Worm (Caenorhabditis elegans) whole organism, L1 larva: ENCODE results near the gene ceh-58.

ENCODE experiments used
- C16A3.4 ChIP-seq: fragments of 150-350 bp; optimal IDR thresholded peaks from 2 replicates; lab custom pipeline; 2014; ENCODE audit warnings: missing biosample characterization, missing genetic modification characterization
- F16B12.6 ChIP-seq: fragments of 150-350 bp; optimal IDR thresholded peaks from 2 replicates; lab custom pipeline; 2014; ENCODE audit warnings: missing biosample characterization, missing genetic modification characterization
- alr-1 ChIP-seq: fragments of 200-800 bp; sonication (Bioruptor generic); optimal IDR thresholded peaks from 2 replicates; lab custom pipeline; 2018; ENCODE audit warnings: borderline replicate concordance, mild to moderate bottlenecking, missing genetic modification characterization, missing compliant biosample characterization
- blmp-1 ChIP-seq: fragments of 150-350 bp; optimal IDR thresholded peaks from 2 replicates; lab custom pipeline; 2014; ENCODE audit warnings: missing biosample characterization, missing genetic modification characterization
- ceh-63 ChIP-seq: fragments of 200-800 bp; sonication (Bioruptor generic); optimal IDR thresholded peaks from 2 replicates; lab custom pipeline; 2018; ENCODE audit warnings: mild to moderate bottlenecking, missing genetic modification characterization, missing compliant biosample characterization
- ceh-90 ChIP-seq: sonication (generic microtip); optimal IDR thresholded peaks from 2 replicates; lab custom pipeline; 2016; ENCODE audit warnings: missing genetic modification characterization, missing compliant biosample characterization
- ces-1 ChIP-seq: fragments of 150-350 bp; optimal IDR thresholded peaks from 2 replicates; lab custom pipeline; 2014; ENCODE audit warnings: missing biosample characterization, missing genetic modification reagents, missing genetic modification characterization
- dpl-1 ChIP-seq, 3 experiments: fragments of 150-350 bp in 2 of 3; sonication (generic microtip) in 1 of 3; optimal IDR thresholded peaks; 2 replicates each; lab custom pipeline; 2014 to 2017; ENCODE audit warnings: missing biosample characterization in 3 of 3, missing genetic modification characterization in 3 of 3, missing genetic modification reagents in 3 of 3
- efl-1 ChIP-seq, 4 experiments: fragments of 150-350 bp; optimal IDR thresholded peaks in 3 of 4; peaks in 1 of 4; 1 replicate in 1 of 4; 2 replicates in 3 of 4; lab custom pipeline; 2014; ENCODE audit warnings: missing biosample characterization in 2 of 4, missing genetic modification characterization in 2 of 4, missing genetic modification reagents in 2 of 4
- egl-27 ChIP-seq, 2 experiments: fragments of 150-350 bp in 1 of 2; sonication (generic microtip); optimal IDR thresholded peaks; 3 replicates each; lab custom pipeline; 2017 to 2018; ENCODE audit warnings: missing biosample characterization in 2 of 2, missing genetic modification characterization in 2 of 2, missing genetic modification reagents in 2 of 2
- elt-3 ChIP-seq, 6 experiments: fragments of 150-350 bp in 1 of 6; sonication (generic microtip); optimal IDR thresholded peaks; 2 replicates each; lab custom pipeline; 2017 to 2018; ENCODE audit warnings: missing biosample characterization in 6 of 6, missing genetic modification characterization in 6 of 6, inconsistent platforms in 1 of 6
- ets-5 ChIP-seq: fragments of 200-800 bp; sonication (Bioruptor generic); IDR thresholded peaks from 2 replicates; pipeline ENCODE4 v1.3.6; 2022; ENCODE audit warnings: missing genetic modification characterization, missing compliant biosample characterization
- fkh-4 ChIP-seq: sonication (generic microtip); optimal IDR thresholded peaks from 2 replicates; lab custom pipeline; 2016; ENCODE audit warnings: missing compliant biosample characterization, missing genetic modification characterization, borderline replicate concordance
- hlh-4 ChIP-seq: sonication (generic microtip); optimal IDR thresholded peaks from 2 replicates; lab custom pipeline; 2016; ENCODE audit warnings: mild to moderate bottlenecking, missing genetic modification characterization, missing compliant biosample characterization
- hpl-2 ChIP-seq: fragments of 150-350 bp; optimal IDR thresholded peaks from 2 replicates; lab custom pipeline; 2014; ENCODE audit warnings: missing biosample characterization, missing genetic modification reagents, missing genetic modification characterization
- irx-1 ChIP-seq: sonication (generic microtip); optimal IDR thresholded peaks from 2 replicates; lab custom pipeline; 2016; ENCODE audit warnings: missing genetic modification characterization, missing compliant biosample characterization
- isw-1 ChIP-seq: fragments of 200-800 bp; sonication (Bioruptor generic); IDR thresholded peaks from 2 replicates; pipeline ENCODE4 v1.3.6; 2022; ENCODE audit warnings: missing genetic modification characterization, missing compliant biosample characterization
- jun-1 ChIP-seq: fragments of 150-350 bp; optimal IDR thresholded peaks from 2 replicates; lab custom pipeline; 2014; ENCODE audit warnings: missing biosample characterization, missing genetic modification reagents, missing genetic modification characterization
- lin-13 ChIP-seq: fragments of 150-350 bp; optimal IDR thresholded peaks from 2 replicates; lab custom pipeline; 2014; ENCODE audit warnings: missing biosample characterization, missing genetic modification reagents, missing genetic modification characterization
- lin-15B ChIP-seq: fragments of 150-350 bp; sonication (generic microtip); optimal IDR thresholded peaks from 3 replicates; lab custom pipeline; 2014; ENCODE audit warnings: missing biosample characterization, missing genetic modification characterization
- lin-35 ChIP-seq, 2 experiments: fragments of 150-350 bp; optimal IDR thresholded peaks; 2 replicates each; lab custom pipeline; 2014; ENCODE audit warnings: missing biosample characterization in 2 of 2, missing genetic modification characterization in 2 of 2, missing genetic modification reagents in 2 of 2
- lin-39 ChIP-seq: fragments of 150-350 bp; optimal IDR thresholded peaks from 2 replicates; lab custom pipeline; 2014; ENCODE audit warnings: missing biosample characterization, missing genetic modification reagents, missing genetic modification characterization
- mab-9 ChIP-seq: fragments of 200-800 bp; sonication (Bioruptor generic); IDR thresholded peaks from 2 replicates; pipeline ENCODE4 v1.3.6; 2022; ENCODE audit warnings: missing genetic modification reagents, missing genetic modification characterization, missing compliant biosample characterization
- mdl-1 ChIP-seq, 2 experiments: fragments of 150-350 bp; optimal IDR thresholded peaks; 2 replicates each; lab custom pipeline; 2014 to 2017; ENCODE audit warnings: missing biosample characterization in 2 of 2, missing genetic modification characterization in 2 of 2, inconsistent platforms in 1 of 2
- mef-2 ChIP-seq: fragments of 150-350 bp; optimal IDR thresholded peaks from 2 replicates; lab custom pipeline; 2014; ENCODE audit warnings: missing biosample characterization, missing genetic modification characterization
- nhr-11 ChIP-seq: fragments of 150-350 bp; optimal IDR thresholded peaks from 2 replicates; lab custom pipeline; 2014; ENCODE audit warnings: missing biosample characterization, missing genetic modification characterization
- nhr-12 ChIP-seq: sonication (generic microtip); optimal IDR thresholded peaks from 2 replicates; lab custom pipeline; 2017; ENCODE audit warnings: missing biosample characterization, missing genetic modification characterization
- nhr-71 ChIP-seq: sonication (generic microtip); optimal IDR thresholded peaks from 2 replicates; lab custom pipeline; 2016; ENCODE audit warnings: mild to moderate bottlenecking, missing genetic modification characterization, moderate library complexity, missing compliant biosample characterization
- nhr-77 ChIP-seq: fragments of 150-350 bp; optimal IDR thresholded peaks from 2 replicates; lab custom pipeline; 2014; ENCODE audit warnings: missing biosample characterization, missing genetic modification characterization
- nhr-84 ChIP-seq: sonication (generic microtip); optimal IDR thresholded peaks from 2 replicates; lab custom pipeline; 2017; ENCODE audit warnings: missing biosample characterization, missing genetic modification characterization
- nhr-85 ChIP-seq: sonication (generic microtip); peaks from one replicate; lab custom pipeline; 2016; ENCODE audit warnings: missing genetic modification characterization, inconsistent platforms, missing compliant biosample characterization
- pag-3 ChIP-seq: sonication (generic microtip); optimal IDR thresholded peaks from 2 replicates; lab custom pipeline; 2017; ENCODE audit warnings: missing genetic modification characterization, mild to moderate bottlenecking, missing compliant biosample characterization, antibody characterized with exemption, borderline replicate concordance; ENCODE audit not compliant: insufficient read depth
- pax-3 ChIP-seq: fragments of 200-800 bp; sonication (Bioruptor generic); optimal IDR thresholded peaks from 2 replicates; lab custom pipeline; 2018; ENCODE audit warnings: mild to moderate bottlenecking, missing genetic modification characterization, moderate library complexity, missing compliant biosample characterization
- skn-1 ChIP-seq: fragments of 150-350 bp; optimal IDR thresholded peaks from 2 replicates; lab custom pipeline; 2014; ENCODE audit warnings: missing biosample characterization, missing genetic modification characterization
- snu-23 ChIP-seq: sonication (generic microtip); optimal IDR thresholded peaks from 2 replicates; lab custom pipeline; 2016; ENCODE audit warnings: missing genetic modification characterization, missing compliant biosample characterization
- sox-4 ChIP-seq: sonication (generic microtip); optimal IDR thresholded peaks from 2 replicates; lab custom pipeline; 2016; ENCODE audit warnings: missing genetic modification characterization, missing compliant biosample characterization
- swsn-7 ChIP-seq: sonication (generic microtip); optimal IDR thresholded peaks from 2 replicates; lab custom pipeline; 2016; ENCODE audit warnings: missing genetic modification characterization, missing compliant biosample characterization
- tlp-1 ChIP-seq: fragments of 150-350 bp; optimal IDR thresholded peaks from 2 replicates; lab custom pipeline; 2014; ENCODE audit warnings: missing biosample characterization, missing genetic modification characterization
- unc-130 ChIP-seq: fragments of 150-350 bp; optimal IDR thresholded peaks from 2 replicates; lab custom pipeline; 2017; ENCODE audit warnings: missing biosample characterization, missing genetic modification characterization, inconsistent platforms
- unc-30 ChIP-seq: sonication (generic microtip); optimal IDR thresholded peaks from 2 replicates; lab custom pipeline; 2017; ENCODE audit warnings: missing biosample characterization, missing genetic modification characterization
- zip-4 ChIP-seq: fragments of 200-800 bp; sonication (Bioruptor generic); optimal IDR thresholded peaks from 2 replicates; lab custom pipeline; 2018; ENCODE audit warnings: mild to moderate bottlenecking, missing genetic modification characterization, moderate library complexity, missing compliant biosample characterization
- ztf-4 ChIP-seq: fragments of 150-350 bp; optimal IDR thresholded peaks from 2 replicates; lab custom pipeline; 2014; ENCODE audit warnings: missing biosample characterization, missing genetic modification characterization

ceh-58 gene

DNA sequence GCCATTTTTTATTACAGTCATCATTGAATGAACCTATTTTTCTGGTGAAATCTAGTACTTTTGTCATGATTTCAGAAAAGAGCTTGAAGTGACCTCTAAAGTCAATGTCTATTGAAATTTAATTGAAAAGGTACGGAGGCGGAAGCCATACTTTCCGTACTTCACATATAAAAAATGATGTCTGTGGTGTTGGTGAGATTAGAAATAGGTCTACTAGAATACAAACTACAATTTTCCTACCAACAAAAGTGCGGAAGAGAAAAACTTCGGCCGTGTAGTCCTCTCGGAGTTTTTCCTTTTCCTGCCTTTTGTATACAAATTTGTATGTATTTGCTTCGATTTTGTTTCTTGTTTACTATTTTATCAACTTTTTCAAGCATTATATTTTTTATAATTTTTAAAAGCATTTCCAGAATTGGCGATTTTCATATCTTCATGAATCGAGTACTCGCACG is 25.9 kb upstream of the ceh-58 start, which contains the start of gene T09F3.4 (continued):
- TF ChIP-seq tlp-1 (no peak), swsn-7 (peak; percentile 77), mab-9 (GFP tag; lab: Robert Waterston, UW) (no peak), irx-1 (tag; lab: Kevin White, UChicago) (peak; percentile 82), dpl-1 (GFP tag; optimal IDR thresholded peaks at IDR 0.05; lab: Kevin White, UChicago) (peak; percentile 44 to 68 (median 60)), skn-1 (peak; percentile 42), nhr-12 (tag; lab: Kevin White, UChicago) (no peak), nhr-85 (tag; lab: Kevin White, UChicago) (peak; percentile 89), hpl-2 (GFP tag; lab: Kevin White, UChicago) (no peak), nhr-71 (peak; percentile 87), jun-1 (tag; lab: Kevin White, UChicago) (no peak), ceh-90 (tag; lab: Kevin White, UChicago) (peak; percentile 86), zip-4 (no peak), lin-15B (tag; lab: Kevin White, UChicago) (peak; percentile 28), sox-4 (peak; percentile 84), mef-2 (tag; lab: Kevin White, UChicago) (no peak), egl-27 (tag; optimal IDR thresholded peaks at IDR 0.05; lab: Kevin White, UChicago) (no peak), unc-130 (peak; percentile 44), C16A3.4 (tag; lab: Kevin White, UChicago) (peak; percentile 38), unc-30 (no peak), ces-1 (GFP tag; lab: Kevin White, UChicago) (no peak), lin-13 (GFP tag; lab: Kevin White, UChicago) (peak; percentile 10), ztf-4 (peak; percentile 0), hlh-4 (tag; lab: Kevin White, UChicago) (peak; percentile 42), fkh-4 (tag; lab: Kevin White, UChicago) (peak; percentile 91), mdl-1 (tag; optimal IDR thresholded peaks at IDR 0.05; lab: Kevin White, UChicago) (no peak), ets-5 (GFP tag; lab: Robert Waterston, UW) (no peak), pax-3 (tag; lab: Kevin White, UChicago) (peak; percentile 76), blmp-1 (tag; lab: Kevin White, UChicago) (peak; percentile 58), pag-3 (tag; lab: Kevin White, UChicago) (no peak), ceh-63 (GFP tag; lab: Kevin White, UChicago) (no peak), nhr-84 (no peak), lin-39 (tag; lab: Kevin White, UChicago) (peak; percentile 31), elt-3 (tag; optimal IDR thresholded peaks at IDR 0.05; lab: Kevin White, UChicago) (peak in 1 of 6 experiments; percentile 35), efl-1 (optimal IDR thresholded peaks at IDR 0.05; lab: Kevin White, UChicago) (peak; percentile 58 to 66), efl-1 (GFP tag; optimal IDR thresholded peaks at IDR 0.05 in 1 of 2; lab: Kevin White, UChicago) (peak; percentile 59 to 95), F16B12.6 (tag; lab: Kevin White, UChicago) (peak; percentile 23), alr-1 (no peak), isw-1 (GFP tag; lab: Robert Waterston, UW) (peak; percentile 48), nhr-11 (tag; lab: Kevin White, UChicago) (no peak), lin-35 (GFP tag; optimal IDR thresholded peaks at IDR 0.05; lab: Kevin White, UChicago) (peak; percentile 58 to 66), snu-23 (peak; percentile 79), nhr-77 (no peak)
